Fruit fly (Drosophila melanogaster): ENCODE data around the gene hry.

hry gene

DNA sequence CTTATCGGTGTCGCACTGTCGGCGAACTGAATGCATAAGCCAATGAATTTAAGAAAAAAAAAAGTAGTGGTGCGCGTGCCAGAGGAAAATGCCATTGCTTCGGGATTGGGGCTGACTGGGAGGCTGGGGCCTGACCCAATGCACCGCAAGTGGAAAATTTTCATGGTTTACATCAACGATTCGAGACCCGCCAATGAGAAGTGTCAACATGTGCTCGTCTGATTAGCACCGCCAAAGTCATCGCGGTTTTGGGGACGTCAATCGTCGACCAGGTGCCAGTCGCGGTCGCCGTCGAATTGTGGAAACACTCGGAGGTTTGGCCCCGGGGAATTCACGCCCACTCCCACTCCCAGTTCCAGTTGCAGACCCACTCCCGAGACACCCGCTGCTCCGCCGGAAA is 8.2 kb downstream of the hry start:
- TF ChIP-seq fd96Ca (GFP tag; IDR thresholded peaks at IDR 0.05) (0 out of 3 replicates have a peak, but pooled peaks have one; percentile 37), CG14655 (GFP tag; optimal IDR thresholded peaks at IDR 0.05) (no peak)

DNA sequence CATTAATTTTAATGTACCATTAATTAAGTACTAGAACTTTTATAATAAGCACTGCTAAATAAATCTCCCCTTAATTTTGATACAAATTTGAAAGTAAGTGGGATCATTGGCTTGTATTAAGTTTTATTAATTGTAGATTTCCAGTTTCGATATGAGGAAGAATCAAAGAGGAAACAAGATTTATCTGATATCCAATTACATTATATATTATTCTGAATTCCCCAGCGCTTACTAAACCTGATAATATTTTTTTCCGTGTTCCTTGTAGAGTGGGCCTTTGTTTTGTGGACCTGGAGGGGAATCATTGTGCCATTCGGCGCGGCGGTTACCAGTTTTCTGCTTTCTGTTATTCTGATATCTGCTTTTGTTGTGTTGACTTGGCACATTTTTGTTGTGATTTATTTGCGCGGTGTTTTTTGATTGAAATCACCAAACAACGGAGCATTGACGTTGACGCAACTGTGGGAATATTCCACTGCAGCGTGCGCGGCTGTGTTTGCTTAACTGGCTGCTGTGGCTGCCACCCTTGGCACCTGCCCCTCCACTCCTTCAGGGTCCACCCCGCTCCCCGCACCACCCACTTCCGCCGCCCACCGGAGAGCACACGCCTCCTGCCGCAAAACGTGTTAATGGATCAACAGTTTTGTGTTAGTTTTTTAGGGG is 9.0 kb downstream of the hry start:
- TF ChIP-seq CG8159 (tag; optimal IDR thresholded peaks at IDR 0.05) (peak; percentile 42), CG10348 (GFP tag; IDR thresholded peaks at IDR 0.05) (no peak), Pif1B (GFP tag; optimal IDR thresholded peaks at IDR 0.05) (no peak), CG15710 (tag; optimal IDR thresholded peaks at IDR 0.05) (peak; percentile 25), Pif1A (GFP tag; optimal IDR thresholded peaks at IDR 0.05) (peak; percentile 11), Ets98B (GFP tag; IDR thresholded peaks at IDR 0.05) (no peak), CG4496 (GFP tag; IDR thresholded peaks at IDR 0.05) (0 out of 3 replicates have a peak, but pooled peaks have one; percentile 24), EcR (GFP tag; optimal IDR thresholded peaks at IDR 0.05) (peak; percentile 38)

DNA sequence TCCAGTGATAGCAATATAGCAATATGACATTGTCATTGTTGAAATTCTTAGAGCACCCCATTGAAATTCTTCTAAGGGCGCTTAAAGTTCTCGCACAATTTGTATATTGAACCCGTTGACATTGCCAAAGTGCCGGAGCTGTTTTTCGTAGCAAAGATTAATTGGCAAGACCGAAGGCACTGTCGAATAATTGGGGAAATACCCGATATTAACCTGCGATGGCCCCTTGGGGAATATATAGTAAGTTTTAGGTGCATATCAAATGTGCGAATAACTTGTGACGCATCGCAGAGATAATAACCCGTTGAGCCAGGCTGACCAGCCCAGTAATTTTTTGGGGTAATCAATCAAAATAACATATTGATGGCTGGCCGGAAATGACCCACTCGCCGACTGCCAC is 11.1 kb downstream of the hry start:
- TF ChIP-seq CG10348 (GFP tag; IDR thresholded peaks at IDR 0.05) (no peak), CG8301 (tag; optimal IDR thresholded peaks at IDR 0.05) (no peak), CG34367 (tag; optimal IDR thresholded peaks at IDR 0.05) (no peak), Snoo (tag; optimal IDR thresholded peaks at IDR 0.05) (no peak), CG17806 (tag; optimal IDR thresholded peaks at IDR 0.05) (no peak), Pif1A (GFP tag; optimal IDR thresholded peaks at IDR 0.05) (no peak), Ets98B (GFP tag; IDR thresholded peaks at IDR 0.05) (no peak), CG9948 (tag; optimal IDR thresholded peaks at IDR 0.05) (no peak), CG15710 (tag; optimal IDR thresholded peaks at IDR 0.05) (no peak), gl (tag; optimal IDR thresholded peaks at IDR 0.05) (no peak), Pif1B (GFP tag; optimal IDR thresholded peaks at IDR 0.05) (no peak), CG32121 (GFP tag; IDR thresholded peaks at IDR 0.05) (no peak), CG4496 (GFP tag; IDR thresholded peaks at IDR 0.05) (no peak), fd96Ca (GFP tag; IDR thresholded peaks at IDR 0.05) (no peak), CG14655 (GFP tag; optimal IDR thresholded peaks at IDR 0.05) (no peak), CG8159 (tag; optimal IDR thresholded peaks at IDR 0.05) (no peak), rn (GFP tag; IDR thresholded peaks at IDR 0.05) (no peak), D1 (tag; optimal IDR thresholded peaks at IDR 0.05) (no peak)

DNA sequence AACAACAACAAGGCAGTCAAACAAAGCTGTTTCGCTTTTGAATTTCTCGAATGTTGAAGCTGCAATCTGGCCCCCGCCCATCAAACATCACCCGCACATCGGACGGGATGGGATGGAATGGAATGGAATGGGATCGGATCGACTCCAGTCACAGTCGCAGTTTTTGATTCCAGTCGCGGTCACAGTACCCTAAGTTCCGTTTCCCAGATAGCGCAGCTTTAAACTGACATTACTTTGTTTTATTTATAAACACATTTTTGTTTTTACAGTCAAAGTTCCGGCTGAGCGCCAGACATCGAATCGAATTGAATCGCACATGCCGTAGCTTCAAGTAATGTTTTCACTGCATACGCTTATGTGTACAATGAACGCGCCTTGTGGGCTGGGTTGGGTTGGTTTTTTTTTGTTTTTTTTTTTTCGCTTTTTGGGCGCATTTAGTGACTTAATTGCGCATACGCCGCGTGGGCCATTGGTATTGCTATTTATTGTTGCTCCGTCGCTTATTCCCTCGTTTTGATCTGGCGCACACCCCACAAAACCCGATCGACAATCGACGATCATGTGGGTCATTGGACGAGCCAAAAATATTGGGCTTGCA is 13.2 kb downstream of the hry start:
- TF ChIP-seq EcR (GFP tag; optimal IDR thresholded peaks at IDR 0.05): peak; percentile 44
- TF ChIP-seq CG34367 (tag; optimal IDR thresholded peaks at IDR 0.05): no peak
- no peak for TF ChIP-seq CG9948 (tag; optimal IDR thresholded peaks at IDR 0.05)
- no peak for TF ChIP-seq gl (tag; optimal IDR thresholded peaks at IDR 0.05)
- TF ChIP-seq CG15710 (tag; optimal IDR thresholded peaks at IDR 0.05): no peak

DNA sequence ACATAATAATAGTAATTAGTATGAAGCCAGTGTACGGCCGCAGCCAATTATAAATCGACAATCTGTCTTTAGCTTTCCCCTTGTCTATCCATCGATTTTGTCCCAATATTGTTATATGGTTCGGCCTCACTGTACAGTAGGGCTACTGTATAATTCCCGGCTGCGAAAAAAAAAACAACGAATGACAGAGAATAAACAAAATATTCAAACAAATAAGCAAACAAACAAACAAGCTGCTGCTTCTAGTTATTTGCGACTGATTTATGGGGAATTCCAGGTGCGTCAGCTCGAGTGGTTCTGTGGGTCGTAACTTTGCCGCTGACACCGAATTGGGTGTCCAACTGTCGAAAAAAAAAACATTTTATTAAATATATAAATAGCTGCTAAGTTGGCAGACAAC is 14.1 kb downstream of the hry start:
- TF ChIP-seq EcR (GFP tag; optimal IDR thresholded peaks at IDR 0.05) (no peak), CG13204 (GFP tag; optimal IDR thresholded peaks at IDR 0.05) (no peak), Pif1A (GFP tag; optimal IDR thresholded peaks at IDR 0.05) (no peak), CG14655 (GFP tag; optimal IDR thresholded peaks at IDR 0.05) (no peak), CG34367 (tag; optimal IDR thresholded peaks at IDR 0.05) (no peak), CG9948 (tag; optimal IDR thresholded peaks at IDR 0.05) (no peak), fd96Ca (GFP tag; IDR thresholded peaks at IDR 0.05) (no peak), CG15710 (tag; optimal IDR thresholded peaks at IDR 0.05) (no peak), CG17806 (tag; optimal IDR thresholded peaks at IDR 0.05) (no peak), D1 (tag; optimal IDR thresholded peaks at IDR 0.05) (no peak)

DNA sequence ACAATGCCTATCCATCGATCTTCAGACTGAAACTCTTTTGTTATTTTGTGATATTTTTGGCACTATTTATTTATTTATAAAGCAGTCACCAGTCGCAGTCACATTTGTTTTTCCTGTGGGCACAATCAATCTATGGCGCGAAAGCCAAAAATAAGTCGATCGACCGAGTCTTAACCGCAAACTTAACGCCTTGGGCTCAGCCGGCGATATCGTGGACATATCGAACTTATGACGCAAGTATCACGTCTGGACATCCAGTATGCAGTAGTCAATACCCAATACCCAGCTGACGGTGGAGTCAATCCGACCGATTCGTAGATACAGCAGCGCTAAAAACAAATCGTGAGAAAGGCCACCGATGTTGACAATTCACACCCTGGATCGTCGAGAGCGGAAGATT is 15.1 kb downstream of the hry start:
- TF ChIP-seq CG32121 (GFP tag; IDR thresholded peaks at IDR 0.05) (no peak), CG14655 (GFP tag; optimal IDR thresholded peaks at IDR 0.05) (no peak), gl (tag; optimal IDR thresholded peaks at IDR 0.05) (no peak), CG17806 (tag; optimal IDR thresholded peaks at IDR 0.05) (no peak), CG15710 (tag; optimal IDR thresholded peaks at IDR 0.05) (no peak)

DNA sequence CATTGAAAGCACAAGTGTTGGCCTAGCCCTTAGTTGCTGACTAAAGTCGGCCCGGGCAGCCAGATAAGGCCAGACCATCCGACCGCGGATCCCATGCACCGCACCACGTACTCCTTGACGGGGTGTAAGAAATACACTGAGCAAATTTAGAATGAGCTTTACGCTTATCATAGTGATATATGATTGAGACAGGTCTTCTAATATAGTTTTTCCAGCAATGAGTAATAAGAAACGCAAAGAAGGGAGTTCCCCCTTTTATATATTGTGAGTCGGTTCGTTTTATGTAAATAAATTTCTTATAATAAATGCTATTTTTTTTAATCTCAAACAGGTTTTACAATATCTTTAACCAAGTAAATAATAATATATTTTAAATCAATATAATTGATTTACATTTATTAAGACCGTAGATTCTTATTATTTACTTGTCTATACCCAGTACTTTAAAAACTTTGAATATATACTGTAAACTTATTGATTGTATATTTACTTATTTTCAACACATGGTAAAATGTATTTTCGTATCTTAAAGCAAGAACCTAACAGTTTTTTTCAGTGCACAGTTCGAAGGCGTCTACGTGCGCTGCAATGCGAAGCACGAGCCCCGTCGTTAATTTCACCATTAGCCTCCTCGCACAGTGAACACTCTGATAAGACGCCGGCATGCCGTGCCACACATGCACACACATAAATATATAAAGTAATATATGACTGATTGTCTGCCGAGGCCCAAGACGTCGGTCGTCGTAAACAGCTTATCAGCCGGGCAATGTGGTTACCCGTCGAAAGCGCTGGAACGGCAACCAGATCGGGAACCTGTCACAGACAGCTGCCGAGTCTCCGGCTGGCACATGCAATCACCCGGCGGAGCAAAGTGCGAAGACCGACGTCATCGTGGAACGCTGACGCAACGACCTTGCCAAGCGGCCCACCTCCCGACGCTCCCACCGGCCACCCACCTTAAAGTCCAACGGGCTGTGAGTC is 16.6 kb downstream of the hry start:
- TF ChIP-seq CG12605 (GFP tag; IDR thresholded peaks at IDR 0.05): peak; percentile 46
- peak; percentile 66 for TF ChIP-seq CG4496 (GFP tag; IDR thresholded peaks at IDR 0.05)
- TF ChIP-seq CG9948 (tag; optimal IDR thresholded peaks at IDR 0.05): peak; percentile 35
- peak; percentile 81 for TF ChIP-seq gl (tag; optimal IDR thresholded peaks at IDR 0.05)
- peak; percentile 56 for TF ChIP-seq CG14655 (GFP tag; optimal IDR thresholded peaks at IDR 0.05)
- TF ChIP-seq CG32121 (GFP tag; IDR thresholded peaks at IDR 0.05): no peak
- no peak for TF ChIP-seq Pif1B (GFP tag; optimal IDR thresholded peaks at IDR 0.05)
- peak; percentile 48 for TF ChIP-seq Snoo (tag; optimal IDR thresholded peaks at IDR 0.05)
- TF ChIP-seq CG8301 (tag; optimal IDR thresholded peaks at IDR 0.05): peak; percentile 11
- TF ChIP-seq rn (GFP tag; IDR thresholded peaks at IDR 0.05): 0 out of 2 replicates have a peak, but pooled peaks have one; percentile 11
- TF ChIP-seq CG8159 (tag; optimal IDR thresholded peaks at IDR 0.05): peak; percentile 59
- peak; percentile 48 for TF ChIP-seq Ets98B (GFP tag; IDR thresholded peaks at IDR 0.05)
- no peak for TF ChIP-seq CG10348 (GFP tag; IDR thresholded peaks at IDR 0.05)
- peak; percentile 50 for TF ChIP-seq CG15710 (tag; optimal IDR thresholded peaks at IDR 0.05)
- peak; percentile 26 for TF ChIP-seq D1 (tag; optimal IDR thresholded peaks at IDR 0.05)
- peak; percentile 57; the same call in 1 of the 3 replicates for TF ChIP-seq fd96Ca (GFP tag; IDR thresholded peaks at IDR 0.05)
- peak; percentile 8 for TF ChIP-seq CG34367 (tag; optimal IDR thresholded peaks at IDR 0.05)
- TF ChIP-seq CG13204 (GFP tag; optimal IDR thresholded peaks at IDR 0.05): peak; percentile 64
- peak; percentile 75 for TF ChIP-seq EcR (GFP tag; optimal IDR thresholded peaks at IDR 0.05)
- TF ChIP-seq Pif1A (GFP tag; optimal IDR thresholded peaks at IDR 0.05): peak; percentile 11
- peak; percentile 9 for TF ChIP-seq CG17806 (tag; optimal IDR thresholded peaks at IDR 0.05)

All from whole organism, pupa.